Worm (Caenorhabditis elegans): ENCODE results near the gene K10B2.4.

Gene K10B2.4

DNA sequence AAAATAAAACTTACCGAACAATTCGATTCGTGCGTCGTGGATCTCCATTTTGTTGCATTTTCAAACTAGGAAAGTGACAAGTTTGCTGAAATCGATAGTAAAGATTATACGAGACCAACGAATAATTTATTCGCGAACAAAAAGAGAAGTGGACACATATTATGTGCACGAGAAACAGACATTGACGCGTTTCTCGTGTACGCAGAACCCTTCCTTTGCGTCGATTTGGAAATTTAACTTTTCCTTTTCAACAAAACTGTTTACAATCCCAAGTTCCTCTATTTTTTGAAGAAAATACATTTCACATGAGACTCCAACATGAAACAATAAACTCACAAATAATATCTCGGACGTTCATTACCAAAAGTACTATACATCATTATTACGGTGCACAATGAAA lies at the start of gene K10B2.4 (continued):
- TF ChIP-seq tlp-1 (tag; optimal IDR thresholded peaks at IDR 0.05), result no peak
- peak; percentile 56 to 77 (median 75) for TF ChIP-seq dpl-1 (GFP tag; optimal IDR thresholded peaks at IDR 0.05)
- TF ChIP-seq nhr-85 (tag), result peak; percentile 2
- TF ChIP-seq nhr-84 (tag; optimal IDR thresholded peaks at IDR 0.05), result no peak
- TF ChIP-seq C04F5.9 (tag; optimal IDR thresholded peaks at IDR 0.05), result peak; percentile 5
- no peak for TF ChIP-seq pax-3 (tag; optimal IDR thresholded peaks at IDR 0.05)
- TF ChIP-seq lin-39 (tag; optimal IDR thresholded peaks at IDR 0.05), result peak; percentile 15
- TF ChIP-seq snu-23 (GFP tag; optimal IDR thresholded peaks at IDR 0.05), result peak; percentile 83
- no peak for TF ChIP-seq Y116A8C.19 (tag; optimal IDR thresholded peaks at IDR 0.05; ENCODE audit: borderline replicate concordance)
- no peak for TF ChIP-seq ztf-11 (tag; optimal IDR thresholded peaks at IDR 0.05)
- peak; percentile 6 for TF ChIP-seq fkh-8 (tag; optimal IDR thresholded peaks at IDR 0.05)
- TF ChIP-seq blmp-1 (tag; optimal IDR thresholded peaks at IDR 0.05), result peak; percentile 94
- TF ChIP-seq lin-13 (GFP tag; optimal IDR thresholded peaks at IDR 0.05), result peak; percentile 65
- no peak for TF ChIP-seq isw-1 (GFP tag; IDR thresholded peaks at IDR 0.05)
- TF ChIP-seq swsn-7 (tag; optimal IDR thresholded peaks at IDR 0.05), result peak; percentile 72
- no peak for TF ChIP-seq sup-37 (GFP tag; optimal IDR thresholded peaks at IDR 0.05)
- no peak for TF ChIP-seq egl-27 (tag; optimal IDR thresholded peaks at IDR 0.05)
- TF ChIP-seq mef-2 (tag; optimal IDR thresholded peaks at IDR 0.05), result no peak
- no peak for TF ChIP-seq alr-1 (tag; optimal IDR thresholded peaks at IDR 0.05; ENCODE audit: borderline replicate concordance)
- peak; percentile 66 for TF ChIP-seq xbp-1 (tag; optimal IDR thresholded peaks at IDR 0.05)
- TF ChIP-seq F16B12.6 (tag; optimal IDR thresholded peaks at IDR 0.05), result peak; percentile 14
- TF ChIP-seq nhr-12 (tag; optimal IDR thresholded peaks at IDR 0.05), result no peak
- peak; percentile 9 for TF ChIP-seq hpl-2 (GFP tag; optimal IDR thresholded peaks at IDR 0.05)
- peak; percentile 23 for TF ChIP-seq irx-1 (tag; optimal IDR thresholded peaks at IDR 0.05)
- TF ChIP-seq snpc-4 (tag; optimal IDR thresholded peaks at IDR 0.05), result peak; percentile 53
- peak; percentile 54 for TF ChIP-seq nhr-19 (GFP tag; conservative IDR thresholded peaks at IDR 0.05)
- TF ChIP-seq lsy-2 (tag; optimal IDR thresholded peaks at IDR 0.05), result peak; percentile 72 to 85
- no peak for TF ChIP-seq fkh-10 (GFP tag; optimal IDR thresholded peaks at IDR 0.05)
- TF ChIP-seq ama-1 (optimal IDR thresholded peaks at IDR 0.05), result peak; percentile 22
- TF ChIP-seq efl-3 (GFP tag; optimal IDR thresholded peaks at IDR 0.05), result no peak
- no peak for TF ChIP-seq nhr-76 (tag; optimal IDR thresholded peaks at IDR 0.05)
- TF ChIP-seq unc-86 (tag; optimal IDR thresholded peaks at IDR 0.05), result peak; percentile 31

- TF ChIP-seq aly-2 (tag; optimal IDR thresholded peaks at IDR 0.05) (no peak), lin-15B (tag; optimal IDR thresholded peaks at IDR 0.05) (no peak), lir-3 (tag; optimal IDR thresholded peaks at IDR 0.05; ENCODE audit: poor library complexity) (no peak), nhr-237 (tag; optimal IDR thresholded peaks at IDR 0.05) (no peak), dsc-1 (tag; optimal IDR thresholded peaks at IDR 0.05) (no peak), pax-3 (tag; optimal IDR thresholded peaks at IDR 0.05) (no peak), lin-14 (GFP tag; optimal IDR thresholded peaks at IDR 0.05) (no peak), jun-1 (tag; optimal IDR thresholded peaks at IDR 0.05) (no peak), fos-1 (tag; optimal IDR thresholded peaks at IDR 0.05) (no peak)
These were observed 49.4 kb upstream of the K10B2.4 start, which contains the start of gene T25D10.4 for ce11 chrII:6410181-6410580. Gene T25D10.4 (minus strand): TSS chrII:6410281.

- TF ChIP-seq irx-1 (tag; optimal IDR thresholded peaks at IDR 0.05) (no peak), blmp-1 (tag; optimal IDR thresholded peaks at IDR 0.05) (peak; percentile 45)
These were observed 48.3 kb upstream of the K10B2.4 start for ce11 chrII:6409098-6409497.

ce11 chrII:6407279-6407678 lies 46.5 kb upstream of the K10B2.4 start, which contains the start of gene spp-11:
Gene spp-11 (minus strand): TSS chrII:6407379.
- TF ChIP-seq swsn-7 (tag; optimal IDR thresholded peaks at IDR 0.05) (no peak), unc-62 (GFP tag; optimal IDR thresholded peaks at IDR 0.05) (no peak)
